Worm (Caenorhabditis elegans): ENCODE data around the gene lgc-13.

Gene lgc-13

DNA sequence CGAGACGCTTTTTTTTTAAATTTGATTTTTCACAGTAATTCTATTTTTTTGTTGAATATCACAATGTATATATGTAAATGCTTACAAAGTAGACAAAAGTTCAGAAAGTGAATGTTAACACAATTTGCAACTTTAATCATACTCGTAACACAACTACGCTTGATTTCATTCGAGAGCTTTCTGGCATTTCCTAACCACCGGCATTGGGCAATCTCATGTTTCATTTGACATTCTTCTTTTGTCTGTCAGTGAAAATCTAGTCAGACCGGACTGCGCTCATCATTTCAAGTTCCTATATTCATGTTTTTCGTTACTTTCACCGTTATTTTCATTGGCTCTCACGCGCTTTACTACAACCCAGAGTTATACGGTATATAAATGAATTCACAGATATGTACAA, 2.2 kb downstream of the lgc-13 start, which contains the start of gene lgc-14:
lgc-14 (plus strand) TSS at position 301 of the 400 bp plus-strand sequence.
- no peak for TF ChIP-seq Y79H2A.3 (GFP tag; conservative IDR thresholded peaks at IDR 0.05)
- no peak for TF ChIP-seq akir-1 (GFP tag; optimal IDR thresholded peaks at IDR 0.05)
- TF ChIP-seq mcd-1 (GFP tag; IDR thresholded peaks at IDR 0.05), result no peak
- no peak for TF ChIP-seq mxl-1 (tag; optimal IDR thresholded peaks at IDR 0.05)
- no peak for TF ChIP-seq nhr-179 (tag; optimal IDR thresholded peaks at IDR 0.05)
- no peak for TF ChIP-seq chd-7 (tag; optimal IDR thresholded peaks at IDR 0.05)
- no peak for TF ChIP-seq nfya-1 (tag; optimal IDR thresholded peaks at IDR 0.05; ENCODE audit: borderline replicate concordance, insufficient read depth)
- TF ChIP-seq F33H1.4 (GFP tag; IDR thresholded peaks at IDR 0.05), result no peak
- TF ChIP-seq tbx-9 (tag; optimal IDR thresholded peaks at IDR 0.05; ENCODE audit: borderline replicate concordance), result no peak
- TF ChIP-seq sea-2 (GFP tag; IDR thresholded peaks at IDR 0.05), result no peak
- no peak for TF ChIP-seq bed-2 (GFP tag; IDR thresholded peaks at IDR 0.05)
- TF ChIP-seq dpl-1 (GFP tag; optimal IDR thresholded peaks at IDR 0.05), result no peak
- no peak for TF ChIP-seq snpc-1.3 (tag; optimal IDR thresholded peaks at IDR 0.05; ENCODE audit: insufficient read depth)
- no peak for TF ChIP-seq madf-3 (GFP tag; IDR thresholded peaks at IDR 0.05)
- TF ChIP-seq K12H6.12 (tag; optimal IDR thresholded peaks at IDR 0.05), result no peak
- TF ChIP-seq unc-130 (GFP tag; optimal IDR thresholded peaks at IDR 0.05), result no peak
- no peak for TF ChIP-seq let-526 (GFP tag; IDR thresholded peaks at IDR 0.05)

DNA sequence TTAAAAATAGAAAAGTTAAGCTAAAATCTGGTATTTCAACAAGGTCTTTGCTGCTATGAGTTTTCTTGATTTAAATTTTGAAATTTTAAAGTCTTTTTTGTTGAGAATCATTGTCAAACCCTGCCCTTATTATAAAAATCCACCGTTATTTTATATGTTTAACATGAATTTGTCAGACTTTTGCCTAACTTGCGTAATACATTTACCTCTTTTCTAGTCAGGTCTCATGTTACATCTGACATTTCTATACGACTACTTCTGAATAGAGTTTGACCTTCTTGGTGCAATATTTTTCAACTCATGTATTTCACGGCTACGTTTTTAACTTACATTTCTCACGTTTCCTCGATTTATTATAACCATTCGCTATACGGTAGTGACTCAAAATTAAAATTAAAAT, 5.1 kb downstream of the lgc-13 start, which contains the start of gene lgc-15:
lgc-15 (plus strand) TSS at position 301 of the 400 bp plus-strand sequence.
- TF ChIP-seq lin-54 (GFP tag; optimal IDR thresholded peaks at IDR 0.05), result no peak
- TF ChIP-seq die-1 (tag; optimal IDR thresholded peaks at IDR 0.05), result no peak
- no peak for TF ChIP-seq efl-1 (GFP tag; optimal IDR thresholded peaks at IDR 0.05)
- TF ChIP-seq rec-8 (tag; optimal IDR thresholded peaks at IDR 0.05), result no peak
- TF ChIP-seq C17E4.6 (GFP tag; IDR thresholded peaks at IDR 0.05), result no peak
- TF ChIP-seq ceh-100 (GFP tag; IDR thresholded peaks at IDR 0.05), result no peak
- TF ChIP-seq nfya-1 (tag; optimal IDR thresholded peaks at IDR 0.05; ENCODE audit: borderline replicate concordance, insufficient read depth), result no peak
- TF ChIP-seq pha-4 (tag; optimal IDR thresholded peaks at IDR 0.05), result no peak

DNA sequence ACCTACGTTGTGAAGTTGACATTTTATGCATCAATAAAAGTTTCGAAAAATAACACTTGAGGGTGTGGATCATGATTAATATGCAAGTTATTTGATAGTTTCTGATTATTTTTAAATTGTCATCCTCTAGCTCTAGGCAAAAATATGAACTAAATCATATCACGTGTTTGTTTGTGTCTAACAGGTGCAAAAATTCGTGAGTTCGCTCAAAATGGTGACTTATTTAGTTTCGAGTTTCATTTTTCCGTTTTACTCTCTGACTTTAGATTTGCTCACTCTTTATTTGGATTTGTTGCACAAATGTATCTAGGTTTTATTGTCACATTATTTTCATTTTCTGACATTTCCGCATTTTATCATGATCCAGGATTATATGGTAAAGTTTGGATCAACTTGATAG, 9.4 kb downstream of the lgc-13 start, which contains the start of gene lgc-16:
lgc-16 (plus strand) TSS at position 301 of the 400 bp plus-strand sequence.
- TF ChIP-seq F10E7.11 (tag; optimal IDR thresholded peaks at IDR 0.05) (no peak), nhr-90 (tag; optimal IDR thresholded peaks at IDR 0.05) (no peak), pha-4 (tag; optimal IDR thresholded peaks at IDR 0.05) (no peak), snpc-4 (GFP tag; optimal IDR thresholded peaks at IDR 0.05) (no peak), snpc-4 (tag; optimal IDR thresholded peaks at IDR 0.05) (no peak), ets-4 (GFP tag; optimal IDR thresholded peaks at IDR 0.05) (no peak)

ce11 chrX:12121285-12121684, 12.3 kb downstream of the lgc-13 start, which contains the start of gene lgc-17:
lgc-17 (plus strand) TSS chrX:12121585.
- no peak for TF ChIP-seq pbrm-1 (GFP tag; IDR thresholded peaks at IDR 0.05)
- TF ChIP-seq F10E7.11 (tag; optimal IDR thresholded peaks at IDR 0.05), result no peak
- TF ChIP-seq nhr-90 (tag; optimal IDR thresholded peaks at IDR 0.05), result no peak
- no peak for TF ChIP-seq dpff-1 (tag; optimal IDR thresholded peaks at IDR 0.05)
- no peak for TF ChIP-seq B0336.3 (GFP tag; IDR thresholded peaks at IDR 0.05)
- no peak for TF ChIP-seq mel-28 (tag; optimal IDR thresholded peaks at IDR 0.05; ENCODE audit: borderline replicate concordance)
- no peak for TF ChIP-seq nhr-27 (tag; optimal IDR thresholded peaks at IDR 0.05)
- no peak for TF ChIP-seq Y53F4B.3 (GFP tag; IDR thresholded peaks at IDR 0.05)
- TF ChIP-seq aptf-3 (GFP tag; IDR thresholded peaks at IDR 0.05), result no peak
- TF ChIP-seq B0019.2 (GFP tag; conservative IDR thresholded peaks at IDR 0.05), result no peak
- TF ChIP-seq efl-1 (GFP tag; optimal IDR thresholded peaks at IDR 0.05), result no peak
- no peak for TF ChIP-seq sdz-38 (tag; optimal IDR thresholded peaks at IDR 0.05)
- TF ChIP-seq ztf-28 (GFP tag; IDR thresholded peaks at IDR 0.05), result no peak
- no peak for TF ChIP-seq rcor-1 (GFP tag; IDR thresholded peaks at IDR 0.05)
- no peak for TF ChIP-seq Y79H2A.3 (GFP tag; conservative IDR thresholded peaks at IDR 0.05)
- no peak for TF ChIP-seq ztf-25 (GFP tag; IDR thresholded peaks at IDR 0.05)
- no peak for TF ChIP-seq ceh-40 (GFP tag; IDR thresholded peaks at IDR 0.05)
- no peak for TF ChIP-seq T26A5.8 (tag; optimal IDR thresholded peaks at IDR 0.05)

Measured in whole organism, young adult.